Worm (Caenorhabditis elegans) whole organism, L4 larva: ENCODE measurements around the gene Y54E2A.7.
A peak's percentile ranks its signal among the peaks of the same experiment; 100 is the strongest.

Experiments
- D1046.2 ChIP-seq: fragments of 200-800 bp; sonication (Bioruptor generic); IDR thresholded peaks from 2 replicates; pipeline ENCODE4 v1.3.6; 2022; ENCODE audit warnings: missing genetic modification characterization, missing compliant biosample characterization
- T20F7.1 ChIP-seq: fragments of 200-800 bp; sonication (Bioruptor generic); optimal IDR thresholded peaks from 2 replicates; lab custom pipeline; 2018; ENCODE audit warnings: mild to moderate bottlenecking, missing genetic modification characterization, missing compliant biosample characterization
- T26A8.4 ChIP-seq: fragments of 200-800 bp; sonication (Bioruptor generic); IDR thresholded peaks from 2 replicates; pipeline ENCODE4 v1.3.6; 2022; ENCODE audit warnings: missing genetic modification characterization, missing compliant biosample characterization
- Y48G9A.11 ChIP-seq: fragments of 200-800 bp; sonication (Bioruptor generic); IDR thresholded peaks from 2 replicates; pipeline ENCODE4 v1.3.6; 2022; ENCODE audit warnings: missing genetic modification reagents, missing genetic modification characterization, missing compliant biosample characterization
- Y75B8A.6 ChIP-seq: fragments of 200-800 bp; sonication (Bioruptor generic); IDR thresholded peaks from 2 replicates; pipeline ENCODE4 v1.3.6; 2022; ENCODE audit warnings: missing genetic modification reagents, missing genetic modification characterization, missing compliant biosample characterization
- ZK546.5 ChIP-seq, 2 experiments: sonication (generic microtip); optimal IDR thresholded peaks; 2 replicates each; lab custom pipeline; 2017; ENCODE audit warnings: missing biosample characterization in 2 of 2, missing genetic modification characterization in 2 of 2
- aha-1 ChIP-seq: fragments of 150-350 bp; peaks from one replicate; lab custom pipeline; 2014; ENCODE audit warnings: missing biosample characterization, missing genetic modification characterization
- arid-1 ChIP-seq: fragments of 200-800 bp; sonication (Bioruptor generic); conservative IDR thresholded peaks from 2 replicates; pipeline ENCODE4 v1.3.6; 2022; ENCODE audit warnings: missing genetic modification reagents, missing genetic modification characterization, missing compliant biosample characterization
- ceh-20 ChIP-seq: fragments of 200-800 bp; sonication (Bioruptor generic); IDR thresholded peaks from 2 replicates; pipeline ENCODE4 v1.3.6; 2022; ENCODE audit warnings: missing genetic modification reagents, missing genetic modification characterization, missing compliant biosample characterization
- ceh-28 ChIP-seq: fragments of 150-350 bp; optimal IDR thresholded peaks from 2 replicates; lab custom pipeline; 2014; ENCODE audit warnings: missing biosample characterization, missing genetic modification reagents, missing genetic modification characterization
- ceh-44 ChIP-seq: fragments of 200-800 bp; sonication (Bioruptor generic); IDR thresholded peaks from 2 replicates; pipeline ENCODE4 v1.3.6; 2022; ENCODE audit warnings: missing genetic modification reagents, missing genetic modification characterization, missing compliant biosample characterization
- ceh-62 ChIP-seq: sonication (generic microtip); optimal IDR thresholded peaks from 2 replicates; lab custom pipeline; 2017; ENCODE audit warnings: missing biosample characterization, missing genetic modification characterization
- cey-2 ChIP-seq: sonication (generic microtip); optimal IDR thresholded peaks from 3 replicates; lab custom pipeline; 2017; ENCODE audit warnings: missing genetic modification characterization, mild to moderate bottlenecking, missing compliant biosample characterization, antibody characterized with exemption, borderline replicate concordance; ENCODE audit not compliant: insufficient read depth
- daf-12 ChIP-seq: fragments of 150-350 bp; optimal IDR thresholded peaks from 2 replicates; lab custom pipeline; 2014; ENCODE audit warnings: missing biosample characterization, missing genetic modification reagents, missing genetic modification characterization
- daf-16 ChIP-seq, 3 experiments: sonication (generic microtip); optimal IDR thresholded peaks; 2 replicates each; lab custom pipeline; 2016 to 2017; ENCODE audit warnings: missing genetic modification characterization in 3 of 3, missing genetic modification reagents in 3 of 3, mild to moderate bottlenecking in 2 of 3, missing compliant biosample characterization in 2 of 3, missing biosample characterization in 1 of 3, moderate library complexity in 1 of 3
- dpl-1 ChIP-seq: fragments of 150-350 bp; optimal IDR thresholded peaks from 2 replicates; lab custom pipeline; 2014; ENCODE audit warnings: missing biosample characterization, missing genetic modification reagents, missing genetic modification characterization
- duxl-1 ChIP-seq: sonication (generic microtip); optimal IDR thresholded peaks from 2 replicates; lab custom pipeline; 2016; ENCODE audit warnings: mild to moderate bottlenecking, missing genetic modification characterization, moderate library complexity, missing compliant biosample characterization; ENCODE audit not compliant: poor library complexity
- egl-27 ChIP-seq: sonication (generic microtip); optimal IDR thresholded peaks from 3 replicates; lab custom pipeline; 2017; ENCODE audit warnings: missing biosample characterization, missing genetic modification reagents, missing genetic modification characterization
- fkh-10 ChIP-seq: fragments of 150-350 bp; optimal IDR thresholded peaks from 2 replicates; lab custom pipeline; 2014; ENCODE audit warnings: missing biosample characterization, missing genetic modification reagents, missing genetic modification characterization
- fos-1 ChIP-seq: fragments of 150-350 bp; optimal IDR thresholded peaks from 2 replicates; lab custom pipeline; 2014; ENCODE audit warnings: missing biosample characterization, missing genetic modification characterization
- gei-8 ChIP-seq: fragments of 200-800 bp; sonication (Bioruptor generic); optimal IDR thresholded peaks from 2 replicates; lab custom pipeline; 2018; ENCODE audit warnings: mild to moderate bottlenecking, missing genetic modification characterization, missing compliant biosample characterization
- hif-1 ChIP-seq, 2 experiments: sonication (generic microtip); optimal IDR thresholded peaks; 2 replicates each; lab custom pipeline; 2016 to 2017; ENCODE audit warnings: missing compliant biosample characterization in 2 of 2, missing genetic modification characterization in 2 of 2, missing genetic modification reagents in 2 of 2, missing genotype in 2 of 2, mild to moderate bottlenecking in 1 of 2
- hlh-11 ChIP-seq: fragments of 200-800 bp; sonication (Bioruptor generic); optimal IDR thresholded peaks from 2 replicates; lab custom pipeline; 2018; ENCODE audit warnings: mild to moderate bottlenecking, missing genetic modification characterization, missing compliant biosample characterization
- hmg-1.1 ChIP-seq: fragments of 200-800 bp; sonication (Bioruptor generic); IDR thresholded peaks from 2 replicates; pipeline ENCODE4 v1.3.6; 2022; ENCODE audit warnings: missing genetic modification reagents, missing genetic modification characterization, missing compliant biosample characterization
- lin-15B ChIP-seq: fragments of 150-350 bp; sonication (generic microtip); optimal IDR thresholded peaks from 3 replicates; lab custom pipeline; 2014; ENCODE audit warnings: missing biosample characterization, missing genetic modification characterization
- lin-29 ChIP-seq: fragments of 200-800 bp; sonication (Bioruptor generic); IDR thresholded peaks from 2 replicates; pipeline ENCODE4 v1.3.6; 2022; ENCODE audit warnings: missing genetic modification reagents, missing genetic modification characterization, missing compliant biosample characterization
- lin-39 ChIP-seq: fragments of 150-350 bp; optimal IDR thresholded peaks from 2 replicates; lab custom pipeline; 2014; ENCODE audit warnings: missing biosample characterization, missing genetic modification reagents, missing genetic modification characterization
- lsy-2 ChIP-seq, 2 experiments: fragments of 150-350 bp in 1 of 2; sonication (generic microtip) in 1 of 2; optimal IDR thresholded peaks; 2 replicates each; lab custom pipeline; 2014 to 2017; ENCODE audit warnings: missing biosample characterization in 2 of 2, missing genetic modification characterization in 2 of 2
- mdl-1 ChIP-seq, 2 experiments: fragments of 150-350 bp in 1 of 2; sonication (generic microtip) in 1 of 2; optimal IDR thresholded peaks; 2 replicates each; lab custom pipeline; 2014 to 2017; ENCODE audit warnings: missing biosample characterization in 2 of 2, missing genetic modification characterization in 2 of 2
- mes-2 ChIP-seq: sonication (generic microtip); optimal IDR thresholded peaks from 2 replicates; lab custom pipeline; 2016; ENCODE audit warnings: missing genotype, mild to moderate bottlenecking, missing genetic modification characterization, missing compliant biosample characterization; ENCODE audit not compliant: poor library complexity, severe bottlenecking
- mxl-3 ChIP-seq: fragments of 200-800 bp; sonication (Bioruptor generic); optimal IDR thresholded peaks from 2 replicates; lab custom pipeline; 2018; ENCODE audit warnings: mild to moderate bottlenecking, missing genetic modification characterization, missing compliant biosample characterization
- nhr-10 ChIP-seq: fragments of 150-350 bp; optimal IDR thresholded peaks from 2 replicates; lab custom pipeline; 2014; ENCODE audit warnings: missing biosample characterization, missing genetic modification characterization
- nhr-111 ChIP-seq: fragments of 200-800 bp; sonication (Bioruptor generic); optimal IDR thresholded peaks from 2 replicates; lab custom pipeline; 2018; ENCODE audit warnings: mild to moderate bottlenecking, missing genetic modification characterization, missing compliant biosample characterization
- nhr-237 ChIP-seq: sonication (generic microtip); optimal IDR thresholded peaks from 2 replicates; lab custom pipeline; 2017; ENCODE audit warnings: missing biosample characterization, missing genetic modification characterization
- nhr-41 ChIP-seq: fragments of 200-800 bp; sonication (Bioruptor generic); IDR thresholded peaks from 2 replicates; pipeline ENCODE4 v1.3.6; 2022; ENCODE audit warnings: missing genetic modification reagents, missing genetic modification characterization, missing compliant biosample characterization
- nhr-48 ChIP-seq: sonication (generic microtip); optimal IDR thresholded peaks from 2 replicates; lab custom pipeline; 2016; ENCODE audit warnings: mild to moderate bottlenecking, missing genetic modification characterization, missing compliant biosample characterization
- nhr-6 ChIP-seq: fragments of 150-350 bp; optimal IDR thresholded peaks from 2 replicates; lab custom pipeline; 2014; ENCODE audit warnings: missing biosample characterization, missing genetic modification characterization
- nhr-76 ChIP-seq: fragments of 150-350 bp; optimal IDR thresholded peaks from 2 replicates; lab custom pipeline; 2014; ENCODE audit warnings: missing biosample characterization, missing genetic modification characterization
- pqm-1 ChIP-seq: sonication (generic microtip); optimal IDR thresholded peaks from 2 replicates; lab custom pipeline; 2017; ENCODE audit warnings: missing biosample characterization, missing genetic modification characterization
- rbr-2 ChIP-seq: sonication (generic microtip); optimal IDR thresholded peaks from 2 replicates; lab custom pipeline; 2016; ENCODE audit warnings: missing genotype, missing genetic modification characterization, missing compliant biosample characterization
- saeg-2 ChIP-seq: fragments of 200-800 bp; sonication (Bioruptor generic); IDR thresholded peaks from 2 replicates; pipeline ENCODE4 v1.3.6; 2022; ENCODE audit warnings: missing genetic modification reagents, missing genetic modification characterization, missing compliant biosample characterization
- set-16 ChIP-seq: fragments of 200-800 bp; sonication (Bioruptor generic); IDR thresholded peaks from 2 replicates; pipeline ENCODE4 v1.3.6; 2022; ENCODE audit warnings: missing genetic modification reagents, missing genetic modification characterization, missing compliant biosample characterization
- snpc-1.2 ChIP-seq: fragments of 200-800 bp; sonication (Bioruptor generic); IDR thresholded peaks from 2 replicates; pipeline ENCODE4 v1.3.6; 2022; ENCODE audit warnings: missing genetic modification reagents, missing genetic modification characterization, missing compliant biosample characterization
- snpc-4 ChIP-seq: fragments of 150-350 bp; optimal IDR thresholded peaks from 2 replicates; lab custom pipeline; 2014; ENCODE audit warnings: missing biosample characterization, missing genetic modification characterization
- spr-3 ChIP-seq: fragments of 200-800 bp; sonication (Bioruptor generic); optimal IDR thresholded peaks from 2 replicates; lab custom pipeline; 2018; ENCODE audit warnings: mild to moderate bottlenecking, missing genetic modification characterization, missing compliant biosample characterization
- tra-1 ChIP-seq: fragments of 200-800 bp; sonication (Bioruptor generic); IDR thresholded peaks from 2 replicates; pipeline ENCODE4 v1.3.6; 2022; ENCODE audit warnings: missing genetic modification reagents, missing genetic modification characterization, missing compliant biosample characterization
- ztf-7 ChIP-seq: fragments of 150-350 bp; optimal IDR thresholded peaks from 2 replicates; lab custom pipeline; 2014; ENCODE audit warnings: missing biosample characterization, missing genetic modification characterization

The Y54E2A.7 gene

ce11 chrII:14798047-14798522 lies 25.3 kb upstream of the Y54E2A.7 start, which contains the start of gene tbc-20 (continued):
- TF ChIP-seq nhr-41 (GFP tag; lab: Robert Waterston, UW) = no peak
- no peak for TF ChIP-seq ceh-62 (tag; lab: Kevin White, UChicago)
- no peak for TF ChIP-seq nhr-111
- TF ChIP-seq set-16 (GFP tag; lab: Robert Waterston, UW) = no peak
- TF ChIP-seq T26A8.4 = no peak
- no peak for TF ChIP-seq hlh-11 (tag; lab: Kevin White, UChicago)
- no peak for TF ChIP-seq nhr-10 (tag; lab: Kevin White, UChicago)
- TF ChIP-seq snpc-1.2 (GFP tag; lab: Robert Waterston, UW) = no peak
- no peak for TF ChIP-seq snpc-4
- no peak for TF ChIP-seq nhr-6
- TF ChIP-seq tra-1 (GFP tag; lab: Robert Waterston, UW) = no peak
- TF ChIP-seq mxl-3 (GFP tag; lab: Kevin White, UChicago) = no peak
- no peak for TF ChIP-seq fos-1 (tag; lab: Kevin White, UChicago)
- peak; percentile 23 for TF ChIP-seq nhr-76 (tag; lab: Kevin White, UChicago)
- no peak for TF ChIP-seq hif-1 (tag; optimal IDR thresholded peaks at IDR 0.05; lab: Kevin White, UChicago)
- peak; percentile 61 for TF ChIP-seq dpl-1 (GFP tag; lab: Kevin White, UChicago)
- TF ChIP-seq ZK546.5 (tag; optimal IDR thresholded peaks at IDR 0.05; lab: Kevin White, UChicago) = no peak
- TF ChIP-seq Y48G9A.11 (GFP tag; lab: Robert Waterston, UW) = no peak
- TF ChIP-seq Y75B8A.6 (GFP tag; lab: Robert Waterston, UW) = no peak
- peak; percentile 64 for TF ChIP-seq mes-2
- TF ChIP-seq aha-1 = peak; percentile 94
- no peak for TF ChIP-seq duxl-1 (tag; lab: Kevin White, UChicago)
- no peak for TF ChIP-seq pqm-1
- TF ChIP-seq rbr-2 (tag; lab: Kevin White, UChicago) = no peak
- no peak for TF ChIP-seq ceh-44 (GFP tag; lab: Robert Waterston, UW)
- TF ChIP-seq T20F7.1 = peak; percentile 70
- TF ChIP-seq fkh-10 (GFP tag; lab: Kevin White, UChicago) = no peak
- TF ChIP-seq nhr-48 (tag; lab: Kevin White, UChicago) = no peak
- TF ChIP-seq saeg-2 (GFP tag; lab: Robert Waterston, UW) = no peak
- TF ChIP-seq egl-27 (tag; lab: Kevin White, UChicago) = no peak
- TF ChIP-seq mdl-1 (tag; optimal IDR thresholded peaks at IDR 0.05; lab: Kevin White, UChicago) = no peak

ce11 chrII:14794935-14795454 lies 22.2 kb upstream of the Y54E2A.7 start, which contains the start of gene eif-3.B:
eif-3.B (plus strand) TSS chrII:14795404.
- TF ChIP-seq D1046.2 (GFP tag; lab: Robert Waterston, UW) (no peak; the same call in 1 of the 2 replicates), tra-1 (GFP tag; lab: Robert Waterston, UW) (no peak), arid-1 (0 out of 2 replicates have a peak, but pooled peaks have one; percentile 53), snpc-4 (peak; percentile 50), saeg-2 (GFP tag; lab: Robert Waterston, UW) (no peak), nhr-6 (peak; percentile 92), daf-12 (tag; lab: Kevin White, UChicago) (no peak), nhr-237 (tag; lab: Kevin White, UChicago) (no peak), nhr-48 (tag; lab: Kevin White, UChicago) (peak; percentile 63), hif-1 (tag; optimal IDR thresholded peaks at IDR 0.05; lab: Kevin White, UChicago) (peak in 1 of 2 experiments; percentile 92), dpl-1 (GFP tag; lab: Kevin White, UChicago) (peak; percentile 98), ztf-7 (peak; percentile 81), mdl-1 (tag; optimal IDR thresholded peaks at IDR 0.05; lab: Kevin White, UChicago) (peak in 1 of 2 experiments; percentile 21), nhr-111 (no peak), T20F7.1 (peak; percentile 98), ceh-28 (tag; lab: Kevin White, UChicago) (peak; percentile 7), hlh-11 (tag; lab: Kevin White, UChicago) (peak; percentile 80), lin-39 (tag; lab: Kevin White, UChicago) (no peak), gei-8 (no peak), lin-29 (GFP tag; lab: Robert Waterston, UW) (no peak), spr-3 (no peak), nhr-41 (GFP tag; lab: Robert Waterston, UW) (no peak), ceh-44 (GFP tag; lab: Robert Waterston, UW) (peak; percentile 70; the same call in 1 of the 2 replicates), ceh-20 (GFP tag; lab: Robert Waterston, UW) (peak; percentile 72; the same call in 1 of the 2 replicates), cey-2 (tag; lab: Kevin White, UChicago) (no peak), daf-16 (GFP tag; optimal IDR thresholded peaks at IDR 0.05; lab: Kevin White, UChicago) (peak in 1 of 2 experiments; percentile 72), daf-16 (tag; optimal IDR thresholded peaks at IDR 0.05; lab: Kevin White, UChicago) (peak; percentile 46), lsy-2 (tag; optimal IDR thresholded peaks at IDR 0.05; lab: Kevin White, UChicago) (peak; percentile 59 to 95), lin-15B (tag; lab: Kevin White, UChicago) (peak; percentile 32), nhr-10 (tag; lab: Kevin White, UChicago) (no peak), hmg-1.1 (GFP tag; lab: Robert Waterston, UW) (peak; percentile 77)
